Fruit fly (Drosophila melanogaster) whole organism, embryonic: Measurements from ENCODE around the gene CG32537.

Experiments
- CG13296 ChIP-seq: fragments of 200-800 bp; sonication (Bioruptor generic); optimal IDR thresholded peaks from 3 replicates; lab custom pipeline; 2018; ENCODE audit warnings: missing biosample characterization, mild to moderate bottlenecking, missing genetic modification characterization
- CG7786 ChIP-seq: fragments of 200-800 bp; sonication (Bioruptor generic); optimal IDR thresholded peaks from 2 replicates; lab custom pipeline; 2016; ENCODE audit warnings: missing biosample characterization, missing genetic modification characterization
- ac ChIP-seq: fragments of 200-800 bp; sonication (Bioruptor generic); optimal IDR thresholded peaks from 3 replicates; lab custom pipeline; 2017; ENCODE audit warnings: missing biosample characterization, mild to moderate bottlenecking, missing genetic modification characterization
- dan ChIP-seq: fragments of 200-800 bp; sonication (Bioruptor generic); IDR thresholded peaks from 2 replicates; pipeline ENCODE4 v1.3.6; 2022; ENCODE audit warnings: missing biosample characterization, missing genetic modification characterization
- fd3F ChIP-seq: fragments of 200-800 bp; sonication (Bioruptor generic); optimal IDR thresholded peaks from 2 replicates; lab custom pipeline; 2018; ENCODE audit warnings: missing biosample characterization, mild to moderate bottlenecking, missing genetic modification characterization, moderate library complexity
- run ChIP-seq: fragments of 200-800 bp; sonication (Bioruptor generic); optimal IDR thresholded peaks from 3 replicates; lab custom pipeline; 2018; ENCODE audit warnings: missing biosample characterization, mild to moderate bottlenecking, missing genetic modification characterization
- zen ChIP-seq: fragments of 200-800 bp; sonication (Bioruptor generic); optimal IDR thresholded peaks from 3 replicates; lab custom pipeline; 2018; ENCODE audit warnings: missing biosample characterization, mild to moderate bottlenecking, missing genetic modification characterization, moderate library complexity

DNA sequence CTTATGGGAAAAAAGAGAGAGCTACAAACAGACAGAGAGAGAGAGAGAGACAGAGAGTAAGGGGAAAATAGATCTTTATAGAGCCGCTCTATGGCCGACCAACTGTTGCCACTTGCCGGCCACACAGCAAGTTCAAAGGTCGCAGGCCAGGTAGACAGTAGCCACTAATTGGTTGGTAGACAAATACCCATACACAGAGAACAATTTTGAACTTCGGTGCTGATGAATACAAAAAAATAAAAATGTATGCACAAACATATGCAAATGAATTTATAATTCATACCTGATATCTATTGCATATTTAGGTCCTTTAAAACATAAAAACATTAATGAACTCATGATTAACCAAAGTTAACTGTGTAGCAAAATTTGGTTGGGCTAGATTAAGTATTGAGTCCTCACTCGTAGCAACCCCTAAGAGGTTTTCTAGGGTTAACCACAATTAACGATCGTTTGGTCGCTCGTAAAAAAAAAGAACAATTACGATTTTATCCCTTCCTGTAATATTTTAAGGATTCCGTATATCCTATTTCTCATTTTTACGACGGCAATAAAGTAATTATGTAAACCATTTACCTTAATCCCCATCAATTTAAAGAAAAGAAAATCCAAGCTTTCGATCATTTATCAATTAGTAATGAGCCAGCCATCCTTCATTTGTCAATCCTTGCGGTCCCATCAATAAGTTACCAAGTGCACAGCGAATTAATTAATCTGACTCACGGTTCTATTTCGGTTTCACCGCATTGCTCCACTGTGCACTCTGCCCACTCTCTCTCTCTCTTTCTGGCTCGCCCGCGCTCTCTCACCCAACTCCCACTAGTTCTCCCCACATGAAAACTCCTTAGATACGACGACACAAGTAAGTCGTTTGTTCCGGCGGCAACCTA lies 46.9 kb upstream of the CG32537 start:
- TF ChIP-seq fd3F (no peak), CG7786 (GFP tag; lab: Kevin White, UChicago) (no peak), CG13296 (no peak), dan (GFP tag; lab: Robert Waterston, UW) (no peak), ac (peak; percentile 28), run (tag; lab: Kevin White, UChicago) (no peak), zen (peak; percentile 73)
